Worm (Caenorhabditis elegans) whole organism, midembryonic: Measurements from ENCODE around the gene F35G2.5.

Source experiments
- flt-1 ChIP-seq: fragments of 200-800 bp; sonication (Bioruptor generic); IDR thresholded peaks from 2 replicates; pipeline ENCODE4 v1.3.6; 2022; ENCODE audit warnings: missing genetic modification characterization, missing compliant biosample characterization
- klf-2 ChIP-seq: fragments of 200-800 bp; sonication (Bioruptor generic); conservative IDR thresholded peaks from 2 replicates; pipeline ENCODE4 v1.3.6; 2022; ENCODE audit warnings: missing genetic modification reagents, missing genetic modification characterization, missing compliant biosample characterization
- med-1 ChIP-seq: sonication (generic microtip); optimal IDR thresholded peaks from 2 replicates; lab custom pipeline; 2017; ENCODE audit warnings: missing genetic modification characterization, mild to moderate bottlenecking, missing compliant biosample characterization, antibody characterized with exemption, missing genetic modification reagents; ENCODE audit not compliant: insufficient read depth
- ref-1 ChIP-seq: fragments of 200-800 bp; sonication (Bioruptor generic); conservative IDR thresholded peaks from 2 replicates; pipeline ENCODE4 v1.3.6; 2022; ENCODE audit warnings: missing genetic modification reagents, missing genetic modification characterization, missing compliant biosample characterization

ce11 chrIV:12194668-12195067, 24.7 kb upstream of the F35G2.5 start:
- TF ChIP-seq ref-1 (GFP tag; lab: Robert Waterston, UW) = no peak
- TF ChIP-seq flt-1 (GFP tag; lab: Robert Waterston, UW) = no peak
- TF ChIP-seq klf-2 (GFP tag; lab: Robert Waterston, UW) = no peak
- no peak for TF ChIP-seq med-1 (GFP tag; lab: Kevin White, UChicago)
